Worm (Caenorhabditis elegans): ENCODE measurements around the gene Y51H4A.935.

Gene Y51H4A.935

DNA sequence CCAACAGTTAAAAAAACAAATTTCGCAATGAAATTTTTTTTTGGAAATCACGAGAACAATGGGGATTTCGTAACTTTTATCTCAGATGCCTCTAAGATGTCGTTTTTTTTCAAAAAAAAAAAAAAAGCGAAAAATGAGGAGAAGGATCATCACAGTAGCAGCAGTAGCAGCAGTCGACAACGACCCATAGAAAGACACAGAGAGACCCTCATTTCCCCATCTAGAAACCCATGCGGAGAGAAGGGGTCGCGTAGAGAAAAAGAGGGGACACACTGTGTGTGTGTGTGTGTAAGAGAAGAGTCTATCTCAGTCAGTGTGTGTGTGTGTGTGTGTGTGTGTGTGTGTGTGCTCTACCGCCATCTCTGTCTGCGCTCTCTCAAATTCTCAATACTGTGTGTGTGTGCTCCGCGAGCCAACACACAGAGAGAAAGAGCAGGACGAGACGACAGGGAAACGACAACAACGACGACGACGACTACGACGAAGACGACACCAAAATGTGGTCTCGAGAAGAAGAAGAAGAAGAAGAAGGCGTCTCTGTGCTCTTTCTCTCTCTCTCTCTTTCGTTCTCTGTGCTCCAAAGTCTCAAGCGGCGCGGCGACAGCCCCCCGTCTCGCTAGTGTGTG is 15.5 kb downstream of the Y51H4A.935 start (continued):
- no peak for TF ChIP-seq mdt-29 (GFP tag; IDR thresholded peaks at IDR 0.05)
- TF ChIP-seq duxl-1 (tag; optimal IDR thresholded peaks at IDR 0.05; ENCODE audit: poor library complexity) = peak; percentile 65
- no peak for TF ChIP-seq Y48G9A.11 (GFP tag; IDR thresholded peaks at IDR 0.05)
- TF ChIP-seq mes-2 (tag; optimal IDR thresholded peaks at IDR 0.05; ENCODE audit: poor library complexity, severe bottlenecking) = peak; percentile 66
- TF ChIP-seq hlh-11 (tag; optimal IDR thresholded peaks at IDR 0.05) = peak; percentile 82
- peak; percentile 28 for TF ChIP-seq nhr-102 (tag; optimal IDR thresholded peaks at IDR 0.05)
- peak; percentile 81 for TF ChIP-seq dve-1 (tag; optimal IDR thresholded peaks at IDR 0.05; ENCODE audit: insufficient read depth)
- peak; percentile 90 for TF ChIP-seq hmg-1.1 (GFP tag; IDR thresholded peaks at IDR 0.05)
- peak; percentile 33 for TF ChIP-seq ztf-7 (tag; optimal IDR thresholded peaks at IDR 0.05)
- 0 out of 2 replicates have a peak, but pooled peaks have one; percentile 41 for TF ChIP-seq dmd-8 (GFP tag; IDR thresholded peaks at IDR 0.05)
- TF ChIP-seq nhr-77 (tag; optimal IDR thresholded peaks at IDR 0.05) = peak; percentile 24
- 0 out of 2 replicates have a peak, but pooled peaks have one; percentile 40 for TF ChIP-seq zfp-3 (GFP tag; conservative IDR thresholded peaks at IDR 0.05)
- TF ChIP-seq mep-1 (tag; optimal IDR thresholded peaks at IDR 0.05) = peak; percentile 91
- peak; percentile 74 for TF ChIP-seq F37D6.2 (tag; optimal IDR thresholded peaks at IDR 0.05)
- TF ChIP-seq dpl-1 (GFP tag; optimal IDR thresholded peaks at IDR 0.05) = no peak
- peak; percentile 81 for TF ChIP-seq ctbp-1 (GFP tag; IDR thresholded peaks at IDR 0.05)
- no peak for TF ChIP-seq F26F4.8 (GFP tag; conservative IDR thresholded peaks at IDR 0.05)
- peak; percentile 33; the same call in 1 of the 2 replicates for TF ChIP-seq set-16 (GFP tag; IDR thresholded peaks at IDR 0.05)
- TF ChIP-seq arid-1 (GFP tag; conservative IDR thresholded peaks at IDR 0.05) = 0 out of 2 replicates have a peak, but pooled peaks have one; percentile 10
- no peak for TF ChIP-seq snpc-4 (tag; optimal IDR thresholded peaks at IDR 0.05)
- peak; percentile 88 for TF ChIP-seq rbr-2 (tag; optimal IDR thresholded peaks at IDR 0.05)

DNA sequence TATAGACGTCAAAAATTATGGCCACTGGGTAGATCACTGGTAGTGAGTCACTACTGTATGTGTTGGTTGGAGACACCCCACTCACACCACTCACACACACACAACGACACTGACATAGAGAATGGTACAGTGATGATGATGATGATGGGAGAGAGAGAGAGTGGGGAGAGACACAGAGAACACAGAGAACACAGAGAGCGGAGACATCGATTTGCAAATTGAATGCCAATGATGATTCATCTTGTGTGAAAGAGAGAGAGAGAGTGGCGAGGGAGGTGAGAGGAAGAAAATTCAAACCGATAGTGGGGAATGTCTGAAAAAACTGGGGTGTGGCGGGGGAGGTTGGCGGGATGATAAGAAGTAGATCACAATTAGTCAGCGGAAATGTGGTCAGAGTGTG is 17.1 kb downstream of the Y51H4A.935 start:
- TF ChIP-seq lin-1 (GFP tag; IDR thresholded peaks at IDR 0.05) (peak; percentile 62; the same call in 1 of the 2 replicates), unc-62 (GFP tag; optimal IDR thresholded peaks at IDR 0.05 in 1 of 2) (peak in 1 of 2 experiments; percentile 99), unc-62 (tag; optimal IDR thresholded peaks at IDR 0.05) (no peak), nhr-111 (GFP tag; optimal IDR thresholded peaks at IDR 0.05) (no peak), dmd-6 (GFP tag; IDR thresholded peaks at IDR 0.05) (peak; percentile 67), ama-1 (optimal IDR thresholded peaks at IDR 0.05) (peak; percentile 57), hmg-1.1 (GFP tag; IDR thresholded peaks at IDR 0.05) (peak; percentile 29; the same call in 1 of the 2 replicates), cey-2 (tag; optimal IDR thresholded peaks at IDR 0.05; ENCODE audit: borderline replicate concordance, insufficient read depth) (peak; percentile 2), madf-5 (GFP tag; IDR thresholded peaks at IDR 0.05) (no peak), skn-1 (tag; optimal IDR thresholded peaks at IDR 0.05) (no peak), hlh-30 (tag; optimal IDR thresholded peaks at IDR 0.05; ENCODE audit: insufficient read depth) (peak; percentile 70), lin-38 (GFP tag; IDR thresholded peaks at IDR 0.05) (peak; percentile 28; the same call in 1 of the 2 replicates), dpl-1 (GFP tag; optimal IDR thresholded peaks at IDR 0.05) (peak; percentile 11), nhr-6 (tag; optimal IDR thresholded peaks at IDR 0.05) (peak; percentile 91), mes-2 (tag; optimal IDR thresholded peaks at IDR 0.05; ENCODE audit: poor library complexity, severe bottlenecking) (peak; percentile 68), mxl-3 (GFP tag; optimal IDR thresholded peaks at IDR 0.05) (peak; percentile 54), daf-19 (GFP tag; conservative IDR thresholded peaks at IDR 0.05) (no peak), jun-1 (tag; optimal IDR thresholded peaks at IDR 0.05) (peak; percentile 76), mep-1 (tag; optimal IDR thresholded peaks at IDR 0.05) (peak; percentile 86), ceh-28 (tag; optimal IDR thresholded peaks at IDR 0.05) (peak; percentile 38), daf-8 (GFP tag; IDR thresholded peaks at IDR 0.05) (no peak), daf-16 (GFP tag; optimal IDR thresholded peaks at IDR 0.05) (no peak), daf-16 (tag; optimal IDR thresholded peaks at IDR 0.05) (peak; percentile 18), lin-13 (GFP tag; optimal IDR thresholded peaks at IDR 0.05) (peak; percentile 79), aha-1 (tag) (peak; percentile 86), set-16 (GFP tag; IDR thresholded peaks at IDR 0.05) (0 out of 2 replicates have a peak, but pooled peaks have one; percentile 6), nhr-102 (tag; optimal IDR thresholded peaks at IDR 0.05) (peak; percentile 36), hlh-11 (tag; optimal IDR thresholded peaks at IDR 0.05) (peak; percentile 78), madf-9 (GFP tag; conservative IDR thresholded peaks at IDR 0.05) (no peak; the same call in 1 of the 2 replicates), fos-1 (tag; optimal IDR thresholded peaks at IDR 0.05) (peak; percentile 40), ZK337.2 (GFP tag; IDR thresholded peaks at IDR 0.05) (no peak), lsy-2 (tag; optimal IDR thresholded peaks at IDR 0.05) (peak in 1 of 2 experiments; percentile 73), egl-43 (GFP tag; IDR thresholded peaks at IDR 0.05) (0 out of 2 replicates have a peak, but pooled peaks have one; percentile 36)

Data from whole organism, L4 larva.